Worm (Caenorhabditis elegans): ENCODE results near the gene fbxa-202.

DNA sequence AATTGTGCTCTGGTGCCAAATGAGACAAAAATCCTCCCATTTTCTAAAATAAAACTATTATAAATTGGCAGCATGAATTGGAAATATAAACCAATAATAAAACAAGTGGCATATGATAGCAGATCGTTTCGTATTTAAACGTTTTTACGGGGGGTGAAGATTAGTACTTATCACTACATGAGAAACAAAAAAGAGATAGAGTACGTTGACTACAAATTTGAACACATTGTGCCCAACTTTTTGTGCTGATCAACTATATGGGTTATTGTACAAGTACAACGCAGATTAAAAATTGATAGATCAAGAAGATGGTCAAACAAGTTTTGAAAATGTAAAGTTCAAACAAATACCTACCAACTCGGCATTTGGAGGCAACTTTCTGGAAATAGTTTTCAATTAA, 41.4 kb downstream of the fbxa-202 start:
- no peak for TF ChIP-seq W03F9.2 (tag; optimal IDR thresholded peaks at IDR 0.05)
- no peak for TF ChIP-seq dao-5 (tag; optimal IDR thresholded peaks at IDR 0.05)

All from whole organism, L4/young adult.